Fruit fly (Drosophila melanogaster) whole organism, embryonic: ENCODE data around the gene Atat.

Experiments
- ATbp ChIP-seq: fragments of 200-800 bp; sonication (Bioruptor generic); optimal IDR thresholded peaks from 2 replicates; lab custom pipeline; 2017; ENCODE audit warnings: missing biosample characterization, mild to moderate bottlenecking, missing genetic modification characterization, missing genetic modification reagents
- CG10147 ChIP-seq: fragments of 200-800 bp; sonication (Bioruptor generic); optimal IDR thresholded peaks from 2 replicates; lab custom pipeline; 2019; ENCODE audit warnings: missing biosample characterization, mild to moderate bottlenecking, missing genetic modification characterization, moderate library complexity
- CG11398 ChIP-seq: fragments of 200-800 bp; sonication (Bioruptor generic); optimal IDR thresholded peaks from 2 replicates; lab custom pipeline; 2016; ENCODE audit warnings: missing biosample characterization, missing genetic modification characterization
- CG11696 ChIP-seq: fragments of 200-800 bp; sonication (Bioruptor generic); IDR thresholded peaks from 2 replicates; pipeline ENCODE4 v1.3.6; 2022; ENCODE audit warnings: missing biosample characterization, missing genetic modification characterization
- CG16813 ChIP-seq: fragments of 200-800 bp; sonication (Bioruptor generic); IDR thresholded peaks from 3 replicates; pipeline ENCODE4 v1.3.6; 2022; ENCODE audit warnings: missing biosample characterization, missing genetic modification characterization; ENCODE audit not compliant: partially characterized antibody
- CG16863 ChIP-seq: fragments of 200-800 bp; sonication (Bioruptor generic); optimal IDR thresholded peaks from 3 replicates; lab custom pipeline; 2016; ENCODE audit warnings: missing biosample characterization, missing genetic modification characterization
- CG17361 ChIP-seq: fragments of 200-800 bp; sonication (Bioruptor generic); IDR thresholded peaks from 3 replicates; pipeline ENCODE4 v1.3.6; 2022; ENCODE audit warnings: missing biosample characterization, missing genetic modification characterization
- CG18011 ChIP-seq: fragments of 200-800 bp; sonication (Bioruptor generic); optimal IDR thresholded peaks from 2 replicates; lab custom pipeline; 2017; ENCODE audit warnings: missing biosample characterization, missing genetic modification characterization, mild to moderate bottlenecking, moderate library complexity, missing genotype
- CG18599 ChIP-seq: fragments of 200-800 bp; sonication (Bioruptor generic); optimal IDR thresholded peaks from 3 replicates; lab custom pipeline; 2017; ENCODE audit warnings: missing biosample characterization, missing genetic modification characterization, mild to moderate bottlenecking, moderate library complexity, missing genetic modification reagents
- CG31224 ChIP-seq: fragments of 200-800 bp; sonication (Bioruptor generic); IDR thresholded peaks from 2 replicates; pipeline ENCODE4 v1.3.6; 2022; ENCODE audit warnings: missing biosample characterization, missing genetic modification characterization
- CG4424 ChIP-seq: fragments of 200-800 bp; sonication (Bioruptor generic); optimal IDR thresholded peaks from 3 replicates; lab custom pipeline; 2016; ENCODE audit warnings: missing biosample characterization, missing genetic modification characterization
- CG7786 ChIP-seq: fragments of 200-800 bp; sonication (Bioruptor generic); optimal IDR thresholded peaks from 2 replicates; lab custom pipeline; 2016; ENCODE audit warnings: missing biosample characterization, missing genetic modification characterization
- CG7963 ChIP-seq: fragments of 200-800 bp; sonication (Bioruptor generic); IDR thresholded peaks from 3 replicates; pipeline ENCODE4 v1.3.6; 2022; ENCODE audit warnings: missing biosample characterization, missing genetic modification characterization; ENCODE audit not compliant: partially characterized antibody
- CG8290 ChIP-seq, 3 experiments: fragments of 200-800 bp; sonication (Bioruptor generic); optimal IDR thresholded peaks; 2 replicates each; lab custom pipeline; 2016 to 2019; ENCODE audit warnings: missing biosample characterization in 3 of 3, missing genetic modification characterization in 3 of 3, mild to moderate bottlenecking in 2 of 3, moderate library complexity in 1 of 3
- CG9215 ChIP-seq: fragments of 200-800 bp; sonication (Bioruptor generic); IDR thresholded peaks from 2 replicates; pipeline ENCODE4 v1.3.6; 2022; ENCODE audit warnings: missing biosample characterization, missing genetic modification characterization
- CrebB ChIP-seq: fragments of 200-800 bp; sonication (Bioruptor generic); optimal IDR thresholded peaks from 3 replicates; lab custom pipeline; 2018; ENCODE audit warnings: missing biosample characterization, mild to moderate bottlenecking, missing genetic modification characterization
- Eip74EF ChIP-seq, 2 experiments: fragments of 200-800 bp in 1 of 2; fragments of >200 bp in 1 of 2; sonication (Bioruptor generic) in 1 of 2; optimal IDR thresholded peaks; 2 replicates each; lab custom pipeline; 2017 to 2019; ENCODE audit warnings: missing biosample characterization in 2 of 2, missing genetic modification characterization in 2 of 2, mild to moderate bottlenecking in 1 of 2, moderate library complexity in 1 of 2
- Fer3 ChIP-seq: fragments of 200-800 bp; sonication (Bioruptor generic); optimal IDR thresholded peaks from 2 replicates; lab custom pipeline; 2018; ENCODE audit warnings: missing biosample characterization, mild to moderate bottlenecking, missing genetic modification characterization, moderate library complexity
- Jarid2 ChIP-seq: fragments of 200-800 bp; sonication (Bioruptor generic); optimal IDR thresholded peaks from 3 replicates; lab custom pipeline; 2017; ENCODE audit warnings: mild to moderate bottlenecking, missing biosample characterization, missing genetic modification reagents, missing genetic modification characterization
- Neu2 ChIP-seq: fragments of 200-800 bp; sonication (Bioruptor generic); optimal IDR thresholded peaks from 3 replicates; lab custom pipeline; 2016; ENCODE audit warnings: missing biosample characterization, missing genetic modification characterization, borderline replicate concordance
- Nf-YC ChIP-seq: fragments of 200-800 bp; optimal IDR thresholded peaks from 3 replicates; lab custom pipeline; 2019; ENCODE audit warnings: missing biosample characterization, mild to moderate bottlenecking, missing genetic modification characterization, moderate library complexity
- PHDP ChIP-seq: fragments of 200-800 bp; sonication (Bioruptor generic); optimal IDR thresholded peaks from 3 replicates; lab custom pipeline; 2018; ENCODE audit warnings: missing biosample characterization, mild to moderate bottlenecking, missing genetic modification characterization, moderate library complexity
- Sin3A ChIP-seq: fragments of >200 bp; optimal IDR thresholded peaks from 2 replicates; lab custom pipeline; 2018
- Sox102F ChIP-seq: fragments of 200-800 bp; sonication (Bioruptor generic); optimal IDR thresholded peaks from 2 replicates; lab custom pipeline; 2018; ENCODE audit warnings: missing biosample characterization, mild to moderate bottlenecking, missing genetic modification characterization, moderate library complexity
- Tbp ChIP-seq: fragments of >200 bp; optimal IDR thresholded peaks from 2 replicates; lab custom pipeline; 2018; ENCODE audit warnings: missing biosample characterization, missing genetic modification characterization
- YL-1 ChIP-seq: fragments of 200-800 bp; sonication (Bioruptor generic); optimal IDR thresholded peaks from 3 replicates; lab custom pipeline; 2017; ENCODE audit warnings: missing biosample characterization, mild to moderate bottlenecking, missing genetic modification characterization
- bab2 ChIP-seq: fragments of 200-800 bp; sonication (Bioruptor generic); optimal IDR thresholded peaks from 2 replicates; lab custom pipeline; 2016; ENCODE audit warnings: missing biosample characterization, missing genetic modification characterization
- bcd ChIP-seq: fragments of 200-800 bp; sonication (Bioruptor generic); optimal IDR thresholded peaks from 2 replicates; lab custom pipeline; 2017; ENCODE audit warnings: missing biosample characterization, mild to moderate bottlenecking, missing genetic modification characterization
- bowl ChIP-seq: fragments of 200-800 bp; sonication (Bioruptor generic); IDR thresholded peaks from 2 replicates; pipeline ENCODE4 v1.3.6; 2022; ENCODE audit warnings: missing biosample characterization, missing genetic modification characterization
- ci ChIP-seq: fragments of 200-800 bp; sonication (Bioruptor generic); IDR thresholded peaks from 3 replicates; pipeline ENCODE4 v1.3.6; 2022; ENCODE audit warnings: missing biosample characterization, missing genetic modification characterization
- dati ChIP-seq: fragments of 200-800 bp; sonication (Bioruptor generic); IDR thresholded peaks from 2 replicates; pipeline ENCODE4 v1.3.6; 2022; ENCODE audit warnings: missing biosample characterization, missing genetic modification characterization
- emc ChIP-seq: fragments of 200-800 bp; sonication (Bioruptor generic); optimal IDR thresholded peaks from 2 replicates; lab custom pipeline; 2016; ENCODE audit warnings: missing biosample characterization, missing genetic modification characterization
- gcm2 ChIP-seq: fragments of 200-800 bp; sonication (Bioruptor generic); optimal IDR thresholded peaks from 2 replicates; lab custom pipeline; 2016; ENCODE audit warnings: missing biosample characterization, missing genetic modification characterization
- grau ChIP-seq: fragments of 200-800 bp; optimal IDR thresholded peaks from 3 replicates; lab custom pipeline; 2019; ENCODE audit warnings: missing biosample characterization, mild to moderate bottlenecking, missing genetic modification characterization, moderate library complexity
- grn ChIP-seq: fragments of 200-800 bp; sonication (Bioruptor generic); optimal IDR thresholded peaks from 3 replicates; lab custom pipeline; 2017; ENCODE audit warnings: missing biosample characterization, missing genetic modification characterization
- gt ChIP-seq: fragments of 200-800 bp; sonication (Bioruptor generic); IDR thresholded peaks from 2 replicates; pipeline ENCODE4 v1.3.6; 2022; ENCODE audit warnings: missing biosample characterization, missing genetic modification characterization
- hbn ChIP-seq: fragments of 200-800 bp; sonication (Bioruptor generic); IDR thresholded peaks from 2 replicates; pipeline ENCODE4 v1.3.6; 2022; ENCODE audit warnings: missing biosample characterization, missing genetic modification characterization; ENCODE audit not compliant: partially characterized antibody
- jigr1 ChIP-seq: fragments of 200-800 bp; sonication (Bioruptor generic); IDR thresholded peaks from 3 replicates; pipeline ENCODE4 v1.3.6; 2022; ENCODE audit warnings: missing biosample characterization, missing genetic modification characterization
- lmd ChIP-seq: fragments of 200-800 bp; sonication (Bioruptor generic); IDR thresholded peaks from 2 replicates; pipeline ENCODE4 v1.3.6; 2022; ENCODE audit warnings: missing biosample characterization, missing genetic modification characterization
- lola ChIP-seq, 3 experiments: fragments of >200 bp in 2 of 3; fragments of 200-800 bp in 1 of 3; sonication (Bioruptor generic) in 1 of 3; optimal IDR thresholded peaks; 2 replicates each; lab custom pipeline; 2017 to 2019; ENCODE audit warnings: missing biosample characterization in 3 of 3, missing genetic modification characterization in 3 of 3, mild to moderate bottlenecking in 1 of 3, moderate library complexity in 1 of 3
- phol ChIP-seq: fragments of 200-800 bp; sonication (Bioruptor generic); optimal IDR thresholded peaks from 3 replicates; lab custom pipeline; 2018; ENCODE audit warnings: missing biosample characterization, mild to moderate bottlenecking, missing genetic modification characterization, moderate library complexity
- rib ChIP-seq: fragments of 200-800 bp; sonication (Bioruptor generic); IDR thresholded peaks from 2 replicates; pipeline ENCODE4 v1.3.6; 2022; ENCODE audit warnings: missing biosample characterization, missing genetic modification characterization
- run ChIP-seq: fragments of 200-800 bp; sonication (Bioruptor generic); optimal IDR thresholded peaks from 3 replicates; lab custom pipeline; 2018; ENCODE audit warnings: missing biosample characterization, mild to moderate bottlenecking, missing genetic modification characterization
- scrt ChIP-seq: fragments of 200-800 bp; sonication (Bioruptor generic); optimal IDR thresholded peaks from 2 replicates; lab custom pipeline; 2018; ENCODE audit warnings: missing biosample characterization, mild to moderate bottlenecking, missing genetic modification characterization, moderate library complexity
- sisA ChIP-seq: fragments of 200-800 bp; sonication (Bioruptor generic); IDR thresholded peaks from 2 replicates; pipeline ENCODE4 v1.3.6; 2022; ENCODE audit warnings: missing biosample characterization, missing genetic modification characterization
- sob ChIP-seq: fragments of 200-800 bp; sonication (Bioruptor generic); IDR thresholded peaks from 2 replicates; pipeline ENCODE4 v1.3.6; 2022; ENCODE audit warnings: missing biosample characterization, missing genetic modification characterization
- ssp ChIP-seq: fragments of 200-800 bp; sonication (Bioruptor generic); IDR thresholded peaks from 2 replicates; pipeline ENCODE4 v1.3.6; 2022; ENCODE audit warnings: missing biosample characterization, missing genetic modification characterization
- zfh2 ChIP-seq: fragments of 200-800 bp; sonication (Bioruptor generic); optimal IDR thresholded peaks from 2 replicates; lab custom pipeline; 2016; ENCODE audit warnings: missing biosample characterization, missing genetic modification characterization

Gene Atat

dm6 chr3L:9420054-9420818 is 6.3 kb downstream of the Atat start (continued):
- TF ChIP-seq run (tag; lab: Kevin White, UChicago) (peak; percentile 51), Sin3A (lab: Kevin White, UChicago) (no peak), CG10147 (GFP tag; lab: Kevin White, UChicago) (peak; percentile 49), CG7786 (GFP tag; lab: Kevin White, UChicago) (peak; percentile 12), zfh2 (no peak), CrebB (tag; lab: Kevin White, UChicago) (peak; percentile 25), grau (tag; lab: Kevin White, UChicago) (peak; percentile 50), ci (GFP tag; lab: Robert Waterston, UW) (peak; percentile 84), bowl (no peak), CG9215 (GFP tag; lab: Robert Waterston, UW) (no peak), bab2 (peak; percentile 18), rib (no peak), hbn (GFP tag; lab: Robert Waterston, UW) (no peak), lmd (GFP tag; lab: Robert Waterston, UW) (peak; percentile 41; the same call in 1 of the 2 replicates), Jarid2 (GFP tag; lab: Kevin White, UChicago) (no peak), CG11398 (peak; percentile 2), Neu2 (no peak), CG18011 (GFP tag; lab: Kevin White, UChicago) (no peak), CG16863 (GFP tag; lab: Kevin White, UChicago) (peak; percentile 7), YL-1 (GFP tag; lab: Kevin White, UChicago) (no peak), phol (peak; percentile 41), CG18599 (GFP tag; lab: Kevin White, UChicago) (peak; percentile 38), gt (GFP tag; lab: Robert Waterston, UW) (no peak), Tbp (GFP tag; lab: Kevin White, UChicago) (no peak), PHDP (tag; lab: Kevin White, UChicago) (peak; percentile 52), dati (GFP tag; lab: Robert Waterston, UW) (no peak), bcd (peak; percentile 35), CG17361 (0 out of 3 replicates have a peak, but pooled peaks have one; percentile 26), ATbp (GFP tag; lab: Kevin White, UChicago) (peak; percentile 64), emc (no peak), jigr1 (GFP tag; lab: Robert Waterston, UW) (no peak), Fer3 (peak; percentile 29), Nf-YC (no peak), grn (GFP tag; lab: Kevin White, UChicago) (no peak), CG31224 (GFP tag; lab: Robert Waterston, UW) (no peak), sisA (GFP tag; lab: Robert Waterston, UW) (peak; percentile 53; the same call in 1 of the 2 replicates), Eip74EF (GFP tag; optimal IDR thresholded peaks at IDR 0.05; lab: Kevin White, UChicago) (peak in 1 of 2 experiments; percentile 53), CG16813 (GFP tag; lab: Robert Waterston, UW) (no peak), CG4424 (GFP tag; lab: Kevin White, UChicago) (peak; percentile 51), CG7963 (no peak), CG11696 (GFP tag; lab: Robert Waterston, UW) (peak; percentile 85), Sox102F (peak; percentile 77), gcm2 (GFP tag; lab: Kevin White, UChicago) (no peak), CG8290 (GFP tag; optimal IDR thresholded peaks at IDR 0.05; lab: Kevin White, UChicago) (no peak), CG8290 (tag; optimal IDR thresholded peaks at IDR 0.05; lab: Kevin White, UChicago) (peak in 1 of 2 experiments; percentile 43), ssp (GFP tag; lab: Robert Waterston, UW) (0 out of 2 replicates have a peak, but pooled peaks have one; percentile 16), scrt (peak; percentile 4), sob (0 out of 2 replicates have a peak, but pooled peaks have one; percentile 7), lola (GFP tag; optimal IDR thresholded peaks at IDR 0.05; lab: Kevin White, UChicago) (peak in 1 of 3 experiments; percentile 7)
